Fruit fly (Drosophila melanogaster) whole organism, prepupa: ENCODE measurements around the gene CG11069.

ENCODE experiments used
- CG10669 ChIP-seq: fragments of 200-800 bp; sonication (Bioruptor generic); optimal IDR thresholded peaks from 3 replicates; lab custom pipeline; 2018; ENCODE audit warnings: missing biosample characterization, mild to moderate bottlenecking, missing genetic modification characterization, moderate library complexity
- CG32006 ChIP-seq: fragments of 200-800 bp; sonication (Bioruptor generic); optimal IDR thresholded peaks from 3 replicates; lab custom pipeline; 2017; ENCODE audit warnings: missing biosample characterization, mild to moderate bottlenecking, missing genetic modification characterization
- Eip93F ChIP-seq: fragments of 200-800 bp; sonication (Bioruptor generic); optimal IDR thresholded peaks from 2 replicates; lab custom pipeline; 2016; ENCODE audit warnings: missing biosample characterization, mild to moderate bottlenecking, missing genetic modification characterization
- Hr39 ChIP-seq: fragments of 200-800 bp; sonication (Bioruptor generic); optimal IDR thresholded peaks from 2 replicates; lab custom pipeline; 2016; ENCODE audit warnings: missing biosample characterization, missing genetic modification characterization
- Sox15 ChIP-seq: fragments of 200-800 bp; sonication (Bioruptor generic); optimal IDR thresholded peaks from 3 replicates; lab custom pipeline; 2016; ENCODE audit warnings: missing biosample characterization, missing genetic modification characterization
- dsx ChIP-seq: fragments of 200-800 bp; optimal IDR thresholded peaks from 3 replicates; lab custom pipeline; 2019; ENCODE audit warnings: missing biosample characterization, mild to moderate bottlenecking, missing genetic modification characterization, moderate library complexity; ENCODE audit not compliant: poor library complexity, severe bottlenecking

- TF ChIP-seq CG32006 (GFP tag; lab: Kevin White, UChicago) (no peak), dsx (GFP tag; lab: Kevin White, UChicago) (no peak), CG10669 (GFP tag; lab: Kevin White, UChicago) (no peak), Hr39 (GFP tag; lab: Kevin White, UChicago) (no peak), Sox15 (GFP tag; lab: Kevin White, UChicago) (no peak), Eip93F (GFP tag; lab: Kevin White, UChicago) (no peak)
These were observed 30.4 kb downstream of the CG11069 start, which contains the start of gene Trf4-2 for dm6 chr3R:24924916-24925315.
